Fruit fly (Drosophila melanogaster) whole organism, embryonic: ENCODE measurements around the gene niki.
A peak's percentile ranks its signal among the peaks of the same experiment; 100 is the strongest.

Experiments used
- B-H1 ChIP-seq: fragments of 200-800 bp; sonication (Bioruptor generic); IDR thresholded peaks from 3 replicates; pipeline ENCODE4 v1.3.6; 2022; ENCODE audit warnings: missing biosample characterization, missing genetic modification characterization
- Bteb2 ChIP-seq: fragments of 200-800 bp; sonication (Bioruptor generic); optimal IDR thresholded peaks from 2 replicates; lab custom pipeline; 2016; ENCODE audit warnings: missing biosample characterization, missing genetic modification characterization
- CG1233 ChIP-seq: fragments of 200-800 bp; sonication (Bioruptor generic); optimal IDR thresholded peaks from 4 replicates; lab custom pipeline; 2018; ENCODE audit warnings: missing biosample characterization, mild to moderate bottlenecking, missing genetic modification characterization
- CG3065 ChIP-seq: fragments of 200-800 bp; sonication (Bioruptor generic); optimal IDR thresholded peaks from 2 replicates; lab custom pipeline; 2016; ENCODE audit warnings: missing biosample characterization, missing genetic modification characterization
- CG31441 ChIP-seq: fragments of 200-800 bp; sonication (Bioruptor generic); IDR thresholded peaks from 2 replicates; pipeline ENCODE4 v1.3.6; 2022; ENCODE audit warnings: missing biosample characterization, missing genetic modification characterization
- CG4282 ChIP-seq: fragments of 200-800 bp; sonication (Bioruptor generic); optimal IDR thresholded peaks from 2 replicates; lab custom pipeline; 2016; ENCODE audit warnings: missing biosample characterization, missing genetic modification characterization
- CG4424 ChIP-seq: fragments of 200-800 bp; sonication (Bioruptor generic); optimal IDR thresholded peaks from 3 replicates; lab custom pipeline; 2016; ENCODE audit warnings: missing biosample characterization, missing genetic modification characterization
- CG4617 ChIP-seq: fragments of 200-800 bp; sonication (Bioruptor generic); optimal IDR thresholded peaks from 3 replicates; lab custom pipeline; 2016; ENCODE audit warnings: missing biosample characterization, missing genetic modification characterization, borderline replicate concordance
- CG4730 ChIP-seq: fragments of 200-800 bp; sonication (Bioruptor generic); IDR thresholded peaks from 2 replicates; pipeline ENCODE4 v1.3.6; 2022; ENCODE audit warnings: missing biosample characterization, missing genetic modification characterization
- CG5180 ChIP-seq: fragments of 200-800 bp; sonication (Bioruptor generic); optimal IDR thresholded peaks from 3 replicates; lab custom pipeline; 2017; ENCODE audit warnings: missing biosample characterization, missing genetic modification characterization, mild to moderate bottlenecking, moderate library complexity, missing genetic modification reagents
- CG5953 ChIP-seq: fragments of 200-800 bp; sonication (Bioruptor generic); IDR thresholded peaks from 2 replicates; pipeline ENCODE4 v1.3.6; 2022; ENCODE audit warnings: missing biosample characterization, missing genetic modification characterization
- CG7839 ChIP-seq: fragments of 200-800 bp; sonication (Bioruptor generic); optimal IDR thresholded peaks from 3 replicates; lab custom pipeline; 2018; ENCODE audit warnings: missing biosample characterization, mild to moderate bottlenecking, missing genetic modification characterization, moderate library complexity
- CG8388 ChIP-seq: fragments of 200-800 bp; sonication (Bioruptor generic); optimal IDR thresholded peaks from 2 replicates; lab custom pipeline; 2019; ENCODE audit warnings: missing biosample characterization, mild to moderate bottlenecking, missing genetic modification characterization, moderate library complexity
- CG8924 ChIP-seq: fragments of 200-800 bp; optimal IDR thresholded peaks from 3 replicates; lab custom pipeline; 2019; ENCODE audit warnings: missing biosample characterization, mild to moderate bottlenecking, missing genetic modification characterization, moderate library complexity
- Camta ChIP-seq: fragments of 200-800 bp; sonication (Bioruptor generic); optimal IDR thresholded peaks from 2 replicates; lab custom pipeline; 2016; ENCODE audit warnings: missing biosample characterization, missing genetic modification characterization
- Chrac-16 ChIP-seq: fragments of 200-800 bp; sonication (Bioruptor generic); optimal IDR thresholded peaks from 3 replicates; lab custom pipeline; 2016; ENCODE audit warnings: missing biosample characterization, missing genetic modification characterization
- D ChIP-seq, 2 experiments: fragments of 200-800 bp in 1 of 2; fragments of >200 bp in 1 of 2; sonication (Bioruptor generic) in 1 of 2; optimal IDR thresholded peaks; 2 replicates in 1 of 2; 3 replicates in 1 of 2; lab custom pipeline; 2017; ENCODE audit warnings: mild to moderate bottlenecking in 1 of 2, missing biosample characterization in 1 of 2, missing genetic modification characterization in 1 of 2, missing genetic modification reagents in 1 of 2
- Dad ChIP-seq: fragments of 200-800 bp; sonication (Bioruptor generic); optimal IDR thresholded peaks from 3 replicates; lab custom pipeline; 2016; ENCODE audit warnings: missing biosample characterization, missing genetic modification characterization
- Dip2 ChIP-seq: fragments of 200-800 bp; sonication (Bioruptor generic); IDR thresholded peaks from 2 replicates; pipeline ENCODE4 v1.3.6; 2022; ENCODE audit warnings: missing biosample characterization, missing genetic modification characterization
- Drgx ChIP-seq: fragments of 200-800 bp; sonication (Bioruptor generic); IDR thresholded peaks from 2 replicates; pipeline ENCODE4 v1.3.6; 2022; ENCODE audit warnings: missing biosample characterization, missing genetic modification characterization
- Elba2 ChIP-seq: fragments of 200-800 bp; sonication (Bioruptor generic); optimal IDR thresholded peaks from 3 replicates; lab custom pipeline; 2016; ENCODE audit warnings: missing biosample characterization, missing genetic modification characterization
- Hey ChIP-seq: fragments of 200-800 bp; sonication (Bioruptor generic); optimal IDR thresholded peaks from 3 replicates; lab custom pipeline; 2018; ENCODE audit warnings: missing biosample characterization, mild to moderate bottlenecking, missing genetic modification characterization
- MESR4 ChIP-seq: fragments of 200-800 bp; sonication (Bioruptor generic); optimal IDR thresholded peaks from 2 replicates; lab custom pipeline; 2018; ENCODE audit warnings: missing biosample characterization, mild to moderate bottlenecking, missing genetic modification characterization, moderate library complexity
- Nf-YA ChIP-seq: fragments of 200-800 bp; sonication (Bioruptor generic); IDR thresholded peaks from 2 replicates; pipeline ENCODE4 v1.3.6; 2022; ENCODE audit warnings: missing biosample characterization, missing genetic modification characterization
- Oaz ChIP-seq: fragments of 200-800 bp; sonication (Bioruptor generic); IDR thresholded peaks from 2 replicates; pipeline ENCODE4 v1.3.6; 2022; ENCODE audit warnings: missing biosample characterization, missing genetic modification characterization
- Xbp1 ChIP-seq: fragments of 200-800 bp; sonication (Bioruptor generic); optimal IDR thresholded peaks from 3 replicates; lab custom pipeline; 2016; ENCODE audit warnings: missing biosample characterization, mild to moderate bottlenecking, missing genetic modification characterization
- al ChIP-seq: fragments of 200-800 bp; sonication (Bioruptor generic); IDR thresholded peaks from 2 replicates; pipeline ENCODE4 v1.3.6; 2022; ENCODE audit warnings: missing biosample characterization, missing genetic modification characterization
- aop ChIP-seq: fragments of 200-800 bp; sonication (Bioruptor generic); IDR thresholded peaks from 2 replicates; pipeline ENCODE4 v1.3.6; 2022; ENCODE audit warnings: missing biosample characterization, missing genetic modification characterization
- bsh ChIP-seq, 2 experiments: fragments of 200-800 bp; sonication (Bioruptor generic); optimal IDR thresholded peaks; 2 replicates each; lab custom pipeline; 2017 to 2018; ENCODE audit warnings: mild to moderate bottlenecking in 2 of 2, missing biosample characterization in 2 of 2, missing genetic modification characterization in 2 of 2, moderate library complexity in 1 of 2
- btn ChIP-seq: fragments of 200-800 bp; sonication (Bioruptor generic); optimal IDR thresholded peaks from 2 replicates; lab custom pipeline; 2016; ENCODE audit warnings: missing biosample characterization, missing genetic modification characterization
- chm ChIP-seq: fragments of 200-800 bp; sonication (Bioruptor generic); IDR thresholded peaks from 2 replicates; pipeline ENCODE4 v1.3.6; 2022; ENCODE audit warnings: missing biosample characterization, missing genetic modification characterization
- chn ChIP-seq: fragments of 200-800 bp; sonication (Bioruptor generic); optimal IDR thresholded peaks from 2 replicates; lab custom pipeline; 2016; ENCODE audit warnings: missing biosample characterization, missing genetic modification characterization
- corto ChIP-seq: fragments of 200-800 bp; sonication (Bioruptor generic); optimal IDR thresholded peaks from 2 replicates; lab custom pipeline; 2016; ENCODE audit warnings: missing biosample characterization, mild to moderate bottlenecking, missing genetic modification characterization, moderate library complexity
- crol ChIP-seq: fragments of 200-800 bp; sonication (Bioruptor generic); IDR thresholded peaks from 2 replicates; pipeline ENCODE4 v1.3.6; 2022; ENCODE audit warnings: missing biosample characterization, missing genetic modification characterization
- dm ChIP-seq: fragments of 200-800 bp; sonication (Bioruptor generic); optimal IDR thresholded peaks from 3 replicates; lab custom pipeline; 2016; ENCODE audit warnings: missing biosample characterization, missing genetic modification characterization
- en ChIP-seq: fragments of 200-800 bp; sonication (Bioruptor generic); optimal IDR thresholded peaks from 2 replicates; lab custom pipeline; 2016; ENCODE audit warnings: missing biosample characterization, missing genetic modification characterization
- fd96Cb ChIP-seq: fragments of 200-800 bp; sonication (Bioruptor generic); optimal IDR thresholded peaks from 2 replicates; lab custom pipeline; 2018; ENCODE audit warnings: missing biosample characterization, mild to moderate bottlenecking, missing genetic modification characterization, moderate library complexity
- grau ChIP-seq: fragments of 200-800 bp; optimal IDR thresholded peaks from 3 replicates; lab custom pipeline; 2019; ENCODE audit warnings: missing biosample characterization, mild to moderate bottlenecking, missing genetic modification characterization, moderate library complexity
- jigr1 ChIP-seq: fragments of 200-800 bp; sonication (Bioruptor generic); IDR thresholded peaks from 3 replicates; pipeline ENCODE4 v1.3.6; 2022; ENCODE audit warnings: missing biosample characterization, missing genetic modification characterization
- kah ChIP-seq: fragments of 200-800 bp; sonication (Bioruptor generic); optimal IDR thresholded peaks from 2 replicates; lab custom pipeline; 2018; ENCODE audit warnings: missing biosample characterization, mild to moderate bottlenecking, missing genetic modification characterization
- kay ChIP-seq: fragments of 200-800 bp; sonication (Bioruptor generic); optimal IDR thresholded peaks from 2 replicates; lab custom pipeline; 2016; ENCODE audit warnings: missing biosample characterization, missing genetic modification characterization
- klu ChIP-seq: fragments of 200-800 bp; sonication (Bioruptor generic); IDR thresholded peaks from 2 replicates; pipeline ENCODE4 v1.3.6; 2022; ENCODE audit warnings: missing biosample characterization, missing genetic modification characterization
- lab ChIP-seq: fragments of 200-800 bp; sonication (Bioruptor generic); optimal IDR thresholded peaks from 3 replicates; lab custom pipeline; 2017; ENCODE audit warnings: missing biosample characterization, missing genetic modification characterization, mild to moderate bottlenecking, moderate library complexity, missing genetic modification reagents
- nau ChIP-seq: fragments of 200-800 bp; sonication (Bioruptor generic); optimal IDR thresholded peaks from 3 replicates; lab custom pipeline; 2017; ENCODE audit warnings: missing biosample characterization, mild to moderate bottlenecking, missing genetic modification characterization, missing genetic modification reagents
- pzg ChIP-seq: fragments of 200-800 bp; sonication (Bioruptor generic); optimal IDR thresholded peaks from 3 replicates; lab custom pipeline; 2018; ENCODE audit warnings: missing biosample characterization, mild to moderate bottlenecking, missing genetic modification characterization, moderate library complexity
- slbo ChIP-seq: fragments of 200-800 bp; sonication (Bioruptor generic); IDR thresholded peaks from 2 replicates; pipeline ENCODE4 v1.3.6; 2022; ENCODE audit warnings: missing biosample characterization, missing genetic modification characterization
- so ChIP-seq: fragments of 200-800 bp; sonication (Bioruptor generic); IDR thresholded peaks from 3 replicates; pipeline ENCODE4 v1.3.6; 2022; ENCODE audit warnings: missing biosample characterization, missing genetic modification characterization
- ttk ChIP-seq: fragments of 200-800 bp; sonication (Bioruptor generic); IDR thresholded peaks from 2 replicates; pipeline ENCODE4 v2.1.2; 2022; ENCODE audit warnings: missing biosample characterization, missing genetic modification characterization
- vvl ChIP-seq: fragments of 200-800 bp; sonication (Bioruptor generic); IDR thresholded peaks from 2 replicates; pipeline ENCODE4 v1.3.6; 2022; ENCODE audit warnings: missing biosample characterization, missing genetic modification characterization
- yki ChIP-seq: fragments of >200 bp; optimal IDR thresholded peaks from 3 replicates; lab custom pipeline; 2018
- z ChIP-seq: fragments of 200-800 bp; sonication (Bioruptor generic); IDR thresholded peaks from 3 replicates; pipeline ENCODE4 v1.3.6; 2022; ENCODE audit warnings: missing biosample characterization, missing genetic modification characterization

Gene niki

DNA sequence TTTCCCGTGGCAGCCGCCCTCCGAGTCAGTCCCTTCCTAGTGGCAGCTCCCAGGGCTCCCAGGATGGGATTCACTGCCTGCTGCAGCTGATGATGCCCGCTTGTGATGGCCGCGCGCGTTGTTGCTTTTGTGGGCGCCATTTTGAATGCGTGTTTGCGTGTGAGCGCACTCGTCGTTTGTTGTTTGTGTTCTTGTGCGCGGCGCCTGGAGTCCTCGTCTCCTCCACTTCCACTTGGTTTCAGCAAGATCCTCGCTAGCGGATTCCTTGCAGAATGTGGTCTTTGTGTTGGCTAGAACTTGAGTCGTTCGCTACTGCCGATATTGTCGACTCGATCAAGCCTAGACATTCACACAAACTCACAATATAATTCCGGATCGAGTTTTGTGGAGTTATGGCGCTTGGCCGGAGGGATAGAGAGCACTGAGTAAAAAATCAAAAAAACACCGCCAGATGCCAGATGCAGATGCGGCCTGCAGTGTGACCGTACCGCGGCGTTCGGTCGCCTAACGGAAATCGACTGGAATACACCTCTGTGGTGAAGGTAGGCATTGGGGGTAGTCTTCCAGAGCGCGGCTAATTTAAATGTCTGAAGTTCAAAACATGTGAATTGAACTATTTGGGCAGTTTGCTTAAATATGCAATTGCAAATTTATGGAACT lies 45.1 kb upstream of the niki start, which contains the start of gene CycB3 (continued):
- TF ChIP-seq en (GFP tag; lab: Kevin White, UChicago) (no peak), kay (no peak), CG1233 (GFP tag; lab: Kevin White, UChicago) (peak; percentile 11), Nf-YA (peak; percentile 21; the same call in 1 of the 2 replicates), kah (GFP tag; lab: Kevin White, UChicago) (no peak), nau (GFP tag; lab: Kevin White, UChicago) (no peak), bsh (GFP tag; optimal IDR thresholded peaks at IDR 0.05; lab: Kevin White, UChicago) (no peak), CG5953 (GFP tag; lab: Robert Waterston, UW) (no peak), MESR4 (peak; percentile 64), grau (tag; lab: Kevin White, UChicago) (peak; percentile 16), CG3065 (no peak), al (no peak), pzg (GFP tag; lab: Kevin White, UChicago) (peak; percentile 94), crol (no peak), dm (GFP tag; lab: Kevin White, UChicago) (peak; percentile 53), CG31441 (no peak), lab (GFP tag; lab: Kevin White, UChicago) (no peak), ttk (GFP tag; lab: Robert Waterston, UW) (peak; percentile 20; the same call in 1 of the 2 replicates), Hey (tag; lab: Kevin White, UChicago) (no peak), fd96Cb (tag; lab: Kevin White, UChicago) (no peak), slbo (GFP tag; lab: Robert Waterston, UW) (no peak), chn (no peak), z (GFP tag; lab: Robert Waterston, UW) (no peak), jigr1 (no peak), Chrac-16 (GFP tag; lab: Kevin White, UChicago) (no peak), CG7839 (no peak), yki (lab: Kevin White, UChicago) (no peak), CG4730 (GFP tag; lab: Robert Waterston, UW) (no peak), CG8388 (no peak), Elba2 (GFP tag; lab: Kevin White, UChicago) (no peak), Dip2 (GFP tag; lab: Robert Waterston, UW) (no peak), D (optimal IDR thresholded peaks at IDR 0.05; lab: Kevin White, UChicago) (no peak), D (GFP tag; optimal IDR thresholded peaks at IDR 0.05; lab: Kevin White, UChicago) (no peak), B-H1 (GFP tag; lab: Robert Waterston, UW) (no peak), CG8924 (no peak), Drgx (no peak), Camta (GFP tag; lab: Kevin White, UChicago) (no peak), btn (GFP tag; lab: Kevin White, UChicago) (no peak), so (GFP tag; lab: Robert Waterston, UW) (no peak), Dad (GFP tag; lab: Kevin White, UChicago) (peak; percentile 2), vvl (peak; percentile 64), chm (GFP tag; lab: Robert Waterston, UW) (peak; percentile 44; the same call in 1 of the 2 replicates), corto (GFP tag; lab: Kevin White, UChicago) (no peak), CG4424 (no peak), CG5180 (GFP tag; lab: Kevin White, UChicago) (no peak), Bteb2 (GFP tag; lab: Kevin White, UChicago) (no peak), CG4617 (GFP tag; lab: Kevin White, UChicago) (peak; percentile 19), CG4282 (no peak), klu (no peak), Oaz (GFP tag; lab: Robert Waterston, UW) (no peak), Xbp1 (GFP tag; lab: Kevin White, UChicago) (no peak), aop (GFP tag; lab: Robert Waterston, UW) (no peak)
